Fruit fly (Drosophila melanogaster): ENCODE data around the gene mys.

The mys gene

DNA sequence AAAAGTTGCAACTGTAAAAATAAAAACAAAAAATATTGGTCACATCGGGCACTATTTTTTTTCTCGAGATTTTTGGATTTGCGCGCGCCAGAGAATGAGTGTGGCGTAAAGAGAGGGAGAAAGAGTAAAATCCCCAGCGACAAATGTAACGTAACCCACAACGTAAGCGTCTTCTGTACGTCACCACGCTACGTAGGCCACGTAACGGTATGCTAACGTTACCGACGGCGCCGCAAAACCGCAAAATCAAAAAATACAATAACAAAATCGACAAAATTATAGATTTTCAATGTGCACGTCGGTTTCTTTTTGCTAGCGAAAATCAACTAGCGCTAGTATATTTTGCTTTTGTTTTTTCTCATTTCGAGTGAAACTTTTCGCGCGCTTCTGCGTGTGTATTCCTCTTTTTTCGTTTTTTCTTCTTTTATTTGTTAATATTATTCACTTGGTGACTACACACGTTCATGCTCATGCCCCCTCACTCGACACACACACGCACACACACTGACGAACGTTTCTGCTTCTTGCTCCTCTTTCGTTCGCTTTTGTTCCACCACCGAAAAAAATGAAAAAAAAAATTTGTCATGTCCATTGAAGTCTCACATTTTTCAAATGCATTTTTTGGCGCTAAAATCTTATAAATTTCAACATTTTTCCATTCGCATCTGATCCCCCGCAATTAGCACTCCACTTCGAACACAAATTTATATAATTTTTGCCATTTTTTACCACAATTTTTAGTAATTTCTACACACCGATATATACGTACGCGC, 1.1 kb upstream of the mys start (continued):
- TF ChIP-seq CG11723 (GFP tag; optimal IDR thresholded peaks at IDR 0.05) (no peak), CG16813 (GFP tag; IDR thresholded peaks at IDR 0.05; ENCODE audit: partially characterized antibody) (no peak), Hr39 (optimal IDR thresholded peaks at IDR 0.05) (no peak), CG9609 (GFP tag; optimal IDR thresholded peaks at IDR 0.05) (no peak), CG8765 (GFP tag; IDR thresholded peaks at IDR 0.05) (no peak), gce (GFP tag; IDR thresholded peaks at IDR 0.05) (no peak), CG14860 (GFP tag; IDR thresholded peaks at IDR 0.05; ENCODE audit: partially characterized antibody) (no peak), HLH54F (GFP tag; optimal IDR thresholded peaks at IDR 0.05) (no peak), CG17186 (GFP tag; optimal IDR thresholded peaks at IDR 0.05) (no peak), CG12299 (tag; optimal IDR thresholded peaks at IDR 0.05) (peak; percentile 8), CG17568 (GFP tag; optimal IDR thresholded peaks at IDR 0.05) (no peak), bigmax (GFP tag; optimal IDR thresholded peaks at IDR 0.05) (no peak), CG2129 (GFP tag; IDR thresholded peaks at IDR 0.05; ENCODE audit: partially characterized antibody) (no peak), Oli (tag; optimal IDR thresholded peaks at IDR 0.05) (no peak), fru (optimal IDR thresholded peaks at IDR 0.05) (no peak), dm (GFP tag; optimal IDR thresholded peaks at IDR 0.05) (no peak), CG7786 (GFP tag; optimal IDR thresholded peaks at IDR 0.05) (no peak), CG34376 (GFP tag; optimal IDR thresholded peaks at IDR 0.05) (no peak), hb (GFP tag; IDR thresholded peaks at IDR 0.05; ENCODE audit: partially characterized antibody) (no peak), CG3407 (GFP tag; optimal IDR thresholded peaks at IDR 0.05) (no peak), her (GFP tag; optimal IDR thresholded peaks at IDR 0.05) (no peak), unc-4 (GFP tag; IDR thresholded peaks at IDR 0.05; ENCODE audit: partially characterized antibody) (0 out of 2 replicates have a peak, but pooled peaks have one; percentile 24), CG17361 (GFP tag; IDR thresholded peaks at IDR 0.05) (0 out of 3 replicates have a peak, but pooled peaks have one; percentile 7), CG13123 (GFP tag; optimal IDR thresholded peaks at IDR 0.05) (no peak), Rx (GFP tag; IDR thresholded peaks at IDR 0.05) (no peak), kah (GFP tag; optimal IDR thresholded peaks at IDR 0.05) (no peak), Ssrp (tag; optimal IDR thresholded peaks at IDR 0.05) (no peak), CG12071 (GFP tag; optimal IDR thresholded peaks at IDR 0.05) (no peak), CG3281 (GFP tag; optimal IDR thresholded peaks at IDR 0.05) (peak; percentile 0), CG1024 (GFP tag; IDR thresholded peaks at IDR 0.05) (no peak), CG11085 (GFP tag; IDR thresholded peaks at IDR 0.05) (no peak), Awh (GFP tag; IDR thresholded peaks at IDR 0.05) (no peak), eve (GFP tag; optimal IDR thresholded peaks at IDR 0.05) (peak in 1 of 2 experiments; percentile 29), Nf-YA (GFP tag; IDR thresholded peaks at IDR 0.05) (no peak), Xrp1 (GFP tag; IDR thresholded peaks at IDR 0.05) (no peak), tin (GFP tag; optimal IDR thresholded peaks at IDR 0.05) (no peak), sr (GFP tag; IDR thresholded peaks at IDR 0.05) (no peak), CG33213 (GFP tag; optimal IDR thresholded peaks at IDR 0.05) (no peak), wdn (GFP tag; IDR thresholded peaks at IDR 0.05) (no peak), hth (optimal IDR thresholded peaks at IDR 0.05) (no peak), dmrt99B (tag; optimal IDR thresholded peaks at IDR 0.05) (no peak), lmd (GFP tag; IDR thresholded peaks at IDR 0.05) (no peak), sob (GFP tag; IDR thresholded peaks at IDR 0.05) (no peak), YL-1 (GFP tag; optimal IDR thresholded peaks at IDR 0.05) (peak; percentile 42), pnt (GFP tag; optimal IDR thresholded peaks at IDR 0.05) (no peak), ind (GFP tag; optimal IDR thresholded peaks at IDR 0.05) (no peak), sqz (GFP tag; optimal IDR thresholded peaks at IDR 0.05) (no peak), CoRest (tag; optimal IDR thresholded peaks at IDR 0.05) (peak; percentile 11), CG10431 (GFP tag; optimal IDR thresholded peaks at IDR 0.05) (no peak), E2f2 (GFP tag; IDR thresholded peaks at IDR 0.05) (peak; percentile 46), ase (GFP tag; IDR thresholded peaks at IDR 0.05) (no peak), kay (GFP tag; optimal IDR thresholded peaks at IDR 0.05) (no peak)
